Worm (Caenorhabditis elegans) whole organism, L1 larva: ENCODE measurements around the gene C55C3.8.

Experiments
- C16A3.4 ChIP-seq: fragments of 150-350 bp; optimal IDR thresholded peaks from 2 replicates; lab custom pipeline; 2014; ENCODE audit warnings: missing biosample characterization, missing genetic modification characterization
- aha-1 ChIP-seq: fragments of 150-350 bp; optimal IDR thresholded peaks from 2 replicates; lab custom pipeline; 2014; ENCODE audit warnings: missing biosample characterization, missing genetic modification characterization
- aly-2 ChIP-seq: fragments of 150-350 bp; optimal IDR thresholded peaks from 2 replicates; lab custom pipeline; 2014; ENCODE audit warnings: missing biosample characterization, missing genetic modification characterization
- blmp-1 ChIP-seq: fragments of 150-350 bp; optimal IDR thresholded peaks from 2 replicates; lab custom pipeline; 2014; ENCODE audit warnings: missing biosample characterization, missing genetic modification characterization
- ceh-82 ChIP-seq, 3 experiments: fragments of 150-350 bp in 1 of 3; sonication (generic microtip) in 2 of 3; optimal IDR thresholded peaks; 2 replicates each; lab custom pipeline; 2014 to 2017; ENCODE audit warnings: missing biosample characterization in 3 of 3, missing genetic modification characterization in 3 of 3
- dpl-1 ChIP-seq, 3 experiments: fragments of 150-350 bp in 2 of 3; sonication (generic microtip) in 1 of 3; optimal IDR thresholded peaks; 2 replicates each; lab custom pipeline; 2014 to 2017; ENCODE audit warnings: missing biosample characterization in 3 of 3, missing genetic modification characterization in 3 of 3, missing genetic modification reagents in 3 of 3
- dsc-1 ChIP-seq: sonication (generic microtip); optimal IDR thresholded peaks from 2 replicates; lab custom pipeline; 2016; ENCODE audit warnings: mild to moderate bottlenecking, missing genetic modification characterization, missing compliant biosample characterization
- efl-1 ChIP-seq, 4 experiments: fragments of 150-350 bp; optimal IDR thresholded peaks in 3 of 4; peaks in 1 of 4; 1 replicate in 1 of 4; 2 replicates in 3 of 4; lab custom pipeline; 2014; ENCODE audit warnings: missing biosample characterization in 2 of 4, missing genetic modification characterization in 2 of 4, missing genetic modification reagents in 2 of 4
- egl-13 ChIP-seq: sonication (generic microtip); optimal IDR thresholded peaks from 2 replicates; lab custom pipeline; 2016; ENCODE audit warnings: missing genotype, missing genetic modification reagents, missing genetic modification characterization, missing compliant biosample characterization
- egl-27 ChIP-seq, 2 experiments: fragments of 150-350 bp in 1 of 2; sonication (generic microtip); optimal IDR thresholded peaks; 3 replicates each; lab custom pipeline; 2017 to 2018; ENCODE audit warnings: missing biosample characterization in 2 of 2, missing genetic modification characterization in 2 of 2, missing genetic modification reagents in 2 of 2
- elt-2 ChIP-seq: sonication (generic microtip); optimal IDR thresholded peaks from 2 replicates; lab custom pipeline; 2016; ENCODE audit warnings: missing genetic modification characterization, mild to moderate bottlenecking, inconsistent platforms, missing compliant biosample characterization, missing genetic modification reagents
- elt-3 ChIP-seq, 6 experiments: fragments of 150-350 bp in 1 of 6; sonication (generic microtip); optimal IDR thresholded peaks; 2 replicates each; lab custom pipeline; 2017 to 2018; ENCODE audit warnings: missing biosample characterization in 6 of 6, missing genetic modification characterization in 6 of 6, inconsistent platforms in 1 of 6
- ets-5 ChIP-seq: fragments of 200-800 bp; sonication (Bioruptor generic); IDR thresholded peaks from 2 replicates; pipeline ENCODE4 v1.3.6; 2022; ENCODE audit warnings: missing genetic modification characterization, missing compliant biosample characterization
- fkh-10 ChIP-seq: sonication (generic microtip); optimal IDR thresholded peaks from 2 replicates; lab custom pipeline; 2017; ENCODE audit warnings: missing biosample characterization, missing genetic modification reagents, missing genetic modification characterization
- fkh-4 ChIP-seq: sonication (generic microtip); optimal IDR thresholded peaks from 2 replicates; lab custom pipeline; 2016; ENCODE audit warnings: missing compliant biosample characterization, missing genetic modification characterization, borderline replicate concordance
- fkh-8 ChIP-seq: sonication (generic microtip); optimal IDR thresholded peaks from 2 replicates; lab custom pipeline; 2016; ENCODE audit warnings: mild to moderate bottlenecking, missing genetic modification characterization, missing compliant biosample characterization
- fos-1 ChIP-seq: fragments of 150-350 bp; optimal IDR thresholded peaks from 2 replicates; lab custom pipeline; 2014; ENCODE audit warnings: missing biosample characterization, missing genetic modification characterization
- lin-14 ChIP-seq: fragments of 200-800 bp; sonication (Bioruptor generic); optimal IDR thresholded peaks from 2 replicates; lab custom pipeline; 2018; ENCODE audit warnings: mild to moderate bottlenecking, missing genetic modification characterization, moderate library complexity, missing compliant biosample characterization
- lin-15B ChIP-seq: fragments of 150-350 bp; sonication (generic microtip); optimal IDR thresholded peaks from 3 replicates; lab custom pipeline; 2014; ENCODE audit warnings: missing biosample characterization, missing genetic modification characterization
- lin-35 ChIP-seq, 2 experiments: fragments of 150-350 bp; optimal IDR thresholded peaks; 2 replicates each; lab custom pipeline; 2014; ENCODE audit warnings: missing biosample characterization in 2 of 2, missing genetic modification characterization in 2 of 2, missing genetic modification reagents in 2 of 2
- lin-39 ChIP-seq: fragments of 150-350 bp; optimal IDR thresholded peaks from 2 replicates; lab custom pipeline; 2014; ENCODE audit warnings: missing biosample characterization, missing genetic modification reagents, missing genetic modification characterization
- lir-3 ChIP-seq: sonication (generic microtip); optimal IDR thresholded peaks from 2 replicates; lab custom pipeline; 2016; ENCODE audit warnings: mild to moderate bottlenecking, missing genetic modification characterization, moderate library complexity, missing compliant biosample characterization; ENCODE audit not compliant: poor library complexity
- mep-1 ChIP-seq: fragments of 150-350 bp; optimal IDR thresholded peaks from 2 replicates; lab custom pipeline; 2014; ENCODE audit warnings: missing biosample characterization, missing genetic modification characterization
- nhr-28 ChIP-seq: fragments of 150-350 bp; optimal IDR thresholded peaks from 2 replicates; lab custom pipeline; 2014; ENCODE audit warnings: missing biosample characterization, missing genetic modification characterization
- nhr-76 ChIP-seq: sonication (generic microtip); optimal IDR thresholded peaks from 2 replicates; lab custom pipeline; 2017; ENCODE audit warnings: missing biosample characterization, missing genetic modification characterization
- nhr-84 ChIP-seq: sonication (generic microtip); optimal IDR thresholded peaks from 2 replicates; lab custom pipeline; 2017; ENCODE audit warnings: missing biosample characterization, missing genetic modification characterization
- nhr-85 ChIP-seq: sonication (generic microtip); peaks from one replicate; lab custom pipeline; 2016; ENCODE audit warnings: missing genetic modification characterization, inconsistent platforms, missing compliant biosample characterization
- pag-3 ChIP-seq: sonication (generic microtip); optimal IDR thresholded peaks from 2 replicates; lab custom pipeline; 2017; ENCODE audit warnings: missing genetic modification characterization, mild to moderate bottlenecking, missing compliant biosample characterization, antibody characterized with exemption, borderline replicate concordance; ENCODE audit not compliant: insufficient read depth
- rnt-1 ChIP-seq: sonication (generic microtip); optimal IDR thresholded peaks from 2 replicates; lab custom pipeline; 2016; ENCODE audit warnings: mild to moderate bottlenecking, missing genetic modification characterization, moderate library complexity, missing compliant biosample characterization
- snu-23 ChIP-seq: sonication (generic microtip); optimal IDR thresholded peaks from 2 replicates; lab custom pipeline; 2016; ENCODE audit warnings: missing genetic modification characterization, missing compliant biosample characterization
- sptf-1 ChIP-seq: fragments of 150-350 bp; optimal IDR thresholded peaks from 2 replicates; lab custom pipeline; 2014; ENCODE audit warnings: missing biosample characterization, missing genetic modification characterization
- tlp-1 ChIP-seq: fragments of 150-350 bp; optimal IDR thresholded peaks from 2 replicates; lab custom pipeline; 2014; ENCODE audit warnings: missing biosample characterization, missing genetic modification characterization
- unc-62 ChIP-seq: fragments of 150-350 bp; optimal IDR thresholded peaks from 2 replicates; lab custom pipeline; 2014; ENCODE audit warnings: missing biosample characterization, missing genetic modification reagents, missing genetic modification characterization
- zip-4 ChIP-seq: fragments of 200-800 bp; sonication (Bioruptor generic); optimal IDR thresholded peaks from 2 replicates; lab custom pipeline; 2018; ENCODE audit warnings: mild to moderate bottlenecking, missing genetic modification characterization, moderate library complexity, missing compliant biosample characterization

C55C3.8 gene

ce11 chrIV:5701646-5702045, 10.8 kb downstream of the C55C3.8 start:
- no peak for TF ChIP-seq lir-3 (tag; lab: Kevin White, UChicago)
- TF ChIP-seq blmp-1: peak; percentile 62
- TF ChIP-seq egl-13 (tag; lab: Kevin White, UChicago): no peak
- no peak for TF ChIP-seq nhr-76
- TF ChIP-seq fos-1: no peak
- TF ChIP-seq lin-14 (GFP tag; lab: Kevin White, UChicago): peak; percentile 44
- peak; percentile 82 for TF ChIP-seq nhr-85 (tag; lab: Kevin White, UChicago)
- TF ChIP-seq, all 84 proteins: peak for 3

- TF ChIP-seq nhr-28 (tag; lab: Kevin White, UChicago): no peak
- TF ChIP-seq efl-1 (optimal IDR thresholded peaks at IDR 0.05; lab: Kevin White, UChicago): peak in 1 of 2 experiments; percentile 2
- TF ChIP-seq efl-1 (GFP tag; optimal IDR thresholded peaks at IDR 0.05 in 1 of 2; lab: Kevin White, UChicago): no peak
- TF ChIP-seq nhr-84 (tag; lab: Kevin White, UChicago): no peak
Observed at ce11 chrIV:5703443-5703842, 12.6 kb downstream of the C55C3.8 start, which contains the start of the genes C55C3.73 and perm-5. Gene C55C3.73, minus strand, starts transcription at chrIV:5703451. Gene perm-5, minus strand, starts transcription at chrIV:5703468.

- TF ChIP-seq fkh-8 (tag; lab: Kevin White, UChicago) (no peak), blmp-1 (peak; percentile 99), fkh-4 (tag; lab: Kevin White, UChicago) (no peak), nhr-85 (tag; lab: Kevin White, UChicago) (peak; percentile 58)
Observed at ce11 chrIV:5703917-5704316, 13.1 kb downstream of the C55C3.8 start.

- TF ChIP-seq elt-3 (tag; optimal IDR thresholded peaks at IDR 0.05; lab: Kevin White, UChicago): peak in 1 of 6 experiments; percentile 59
- no peak for TF ChIP-seq ets-5 (GFP tag; lab: Robert Waterston, UW)
- no peak for TF ChIP-seq elt-2 (tag; lab: Kevin White, UChicago)
- TF ChIP-seq lin-35 (GFP tag; optimal IDR thresholded peaks at IDR 0.05; lab: Kevin White, UChicago): no peak
- no peak for TF ChIP-seq dsc-1 (tag; lab: Kevin White, UChicago)
- no peak for TF ChIP-seq dpl-1 (GFP tag; optimal IDR thresholded peaks at IDR 0.05; lab: Kevin White, UChicago)
- peak; percentile 27 for TF ChIP-seq snu-23 (GFP tag; lab: Kevin White, UChicago)
- TF ChIP-seq egl-27 (tag; optimal IDR thresholded peaks at IDR 0.05; lab: Kevin White, UChicago): no peak
- TF ChIP-seq mep-1 (tag; lab: Kevin White, UChicago): peak; percentile 3
- TF ChIP-seq nhr-85 (tag; lab: Kevin White, UChicago): peak; percentile 46
- TF ChIP-seq aha-1: no peak
- TF ChIP-seq nhr-84 (tag; lab: Kevin White, UChicago): no peak
- TF ChIP-seq blmp-1: peak; percentile 79
- TF ChIP-seq aly-2: no peak
- no peak for TF ChIP-seq rnt-1 (tag; lab: Kevin White, UChicago)
- TF ChIP-seq C16A3.4 (tag; lab: Kevin White, UChicago): no peak
- TF ChIP-seq unc-62: no peak
Observed at ce11 chrIV:5706603-5707002, 15.8 kb downstream of the C55C3.8 start.

ce11 chrIV:5708796-5709195, 18.0 kb downstream of the C55C3.8 start, which contains the start of gene C55C3.1:
Gene C55C3.1, plus strand, starts transcription at chrIV:5709096.
- peak; percentile 19 for TF ChIP-seq nhr-85 (tag; lab: Kevin White, UChicago)
- TF ChIP-seq pag-3 (tag; lab: Kevin White, UChicago): no peak
- no peak for TF ChIP-seq egl-27 (tag; optimal IDR thresholded peaks at IDR 0.05; lab: Kevin White, UChicago)
- peak; percentile 88 for TF ChIP-seq blmp-1
- no peak for TF ChIP-seq lin-15B (tag; lab: Kevin White, UChicago)
- TF ChIP-seq sptf-1 (tag; lab: Kevin White, UChicago): no peak
- TF ChIP-seq, all 84 proteins: peak for 2

- TF ChIP-seq lin-39 (tag; lab: Kevin White, UChicago): no peak
- no peak for TF ChIP-seq tlp-1 (tag; lab: Kevin White, UChicago)
- TF ChIP-seq nhr-85 (tag; lab: Kevin White, UChicago): no peak
- TF ChIP-seq fkh-10: peak; percentile 29
- TF ChIP-seq zip-4 (GFP tag; lab: Kevin White, UChicago): no peak
- no peak for TF ChIP-seq ceh-82 (tag; optimal IDR thresholded peaks at IDR 0.05; lab: Kevin White, UChicago)
- no peak for TF ChIP-seq efl-1 (optimal IDR thresholded peaks at IDR 0.05; lab: Kevin White, UChicago)
- TF ChIP-seq efl-1 (GFP tag; optimal IDR thresholded peaks at IDR 0.05 in 1 of 2; lab: Kevin White, UChicago): peak in 1 of 2 experiments; percentile 41
Observed at ce11 chrIV:5715341-5716112, 24.7 kb downstream of the C55C3.8 start.
